Fruit fly (Drosophila melanogaster) whole organism: ENCODE data around the gene Mipp1.

Experiments used
- CG8478 ChIP-seq: fragments of >200 bp; optimal IDR thresholded peaks from 2 replicates; lab custom pipeline; 2018; ENCODE audit warnings: inconsistent platforms
- pan ChIP-seq: fragments of >200 bp; optimal IDR thresholded peaks from 2 replicates; lab custom pipeline; 2017
- psq ChIP-seq: fragments of >200 bp; optimal IDR thresholded peaks from 2 replicates; lab custom pipeline; 2017
- usp ChIP-seq: fragments of >200 bp; optimal IDR thresholded peaks from 2 replicates; lab custom pipeline; 2017; ENCODE audit warnings: missing biosample characterization, missing genetic modification characterization, mixed read lengths

DNA sequence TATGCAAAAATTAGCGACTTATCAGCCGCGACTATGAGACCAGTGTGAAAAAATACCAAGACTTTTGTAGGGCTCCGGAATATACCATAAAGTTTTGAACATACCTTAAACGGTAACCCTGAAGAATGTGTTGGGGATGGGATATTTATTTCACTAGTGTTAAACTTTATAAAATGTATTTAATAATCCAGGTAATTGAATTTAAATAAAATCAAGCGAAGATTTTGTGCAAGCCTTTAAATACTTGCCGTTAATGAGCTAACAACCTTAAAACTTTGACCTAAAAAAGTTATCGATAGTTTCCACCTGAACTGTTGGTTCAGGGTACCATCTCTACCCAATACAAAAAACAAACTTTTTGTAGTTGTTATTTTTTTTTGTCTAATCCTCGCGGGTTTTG, 39.0 kb upstream of the Mipp1 start, which contains the start of gene CG4101:
- no peak for TF ChIP-seq pan (lab: Kevin White, UChicago)
- TF ChIP-seq usp, result no peak
- TF ChIP-seq CG8478 (lab: Kevin White, UChicago), result no peak
- TF ChIP-seq psq (lab: Kevin White, UChicago), result no peak
